Fruit fly (Drosophila melanogaster) whole organism, embryonic: ENCODE results near the gene RpS28a.

ENCODE experiments used
- Atf6 ChIP-seq: fragments of 200-800 bp; sonication (Bioruptor generic); IDR thresholded peaks from 2 replicates; pipeline ENCODE4 v1.3.6; 2022; ENCODE audit warnings: missing biosample characterization, missing genetic modification characterization
- BEAF-32 ChIP-seq: fragments of 200-800 bp; sonication (Bioruptor generic); optimal IDR thresholded peaks from 3 replicates; lab custom pipeline; 2017; ENCODE audit warnings: missing biosample characterization, missing genetic modification characterization, mild to moderate bottlenecking, moderate library complexity, missing genetic modification reagents
- CG12769 ChIP-seq: fragments of 200-800 bp; sonication (Bioruptor generic); optimal IDR thresholded peaks from 2 replicates; lab custom pipeline; 2019; ENCODE audit warnings: missing biosample characterization, mild to moderate bottlenecking, missing genetic modification characterization, moderate library complexity
- CG13424 ChIP-seq: fragments of 200-800 bp; sonication (Bioruptor generic); optimal IDR thresholded peaks from 2 replicates; lab custom pipeline; 2019; ENCODE audit warnings: missing biosample characterization, mild to moderate bottlenecking, missing genetic modification characterization, moderate library complexity
- CG14441 ChIP-seq: fragments of 200-800 bp; sonication (Bioruptor generic); IDR thresholded peaks from 2 replicates; pipeline ENCODE4 v1.3.6; 2022; ENCODE audit warnings: missing biosample characterization, missing genetic modification characterization
- CG15269 ChIP-seq: fragments of 200-800 bp; sonication (Bioruptor generic); optimal IDR thresholded peaks from 2 replicates; lab custom pipeline; 2018; ENCODE audit warnings: missing biosample characterization, mild to moderate bottlenecking, missing genetic modification characterization, moderate library complexity
- CG1602 ChIP-seq: fragments of 200-800 bp; sonication (Bioruptor generic); optimal IDR thresholded peaks from 3 replicates; lab custom pipeline; 2016; ENCODE audit warnings: missing biosample characterization, missing genetic modification characterization
- CG17385 ChIP-seq: fragments of 200-800 bp; sonication (Bioruptor generic); optimal IDR thresholded peaks from 3 replicates; lab custom pipeline; 2018; ENCODE audit warnings: missing biosample characterization, mild to moderate bottlenecking, missing genetic modification characterization
- CG2116 ChIP-seq: fragments of 200-800 bp; sonication (Bioruptor generic); optimal IDR thresholded peaks from 3 replicates; lab custom pipeline; 2018; ENCODE audit warnings: missing biosample characterization, mild to moderate bottlenecking, missing genetic modification characterization
- CG30020 ChIP-seq: fragments of 200-800 bp; optimal IDR thresholded peaks from 2 replicates; lab custom pipeline; 2019; ENCODE audit warnings: missing biosample characterization, mild to moderate bottlenecking, missing genetic modification characterization, moderate library complexity
- CG3065 ChIP-seq: fragments of 200-800 bp; sonication (Bioruptor generic); optimal IDR thresholded peaks from 2 replicates; lab custom pipeline; 2016; ENCODE audit warnings: missing biosample characterization, missing genetic modification characterization
- CG6854 ChIP-seq: fragments of 200-800 bp; sonication (Bioruptor generic); optimal IDR thresholded peaks from 3 replicates; lab custom pipeline; 2017; ENCODE audit warnings: missing biosample characterization, mild to moderate bottlenecking, missing genetic modification characterization
- CG8089 ChIP-seq: fragments of 200-800 bp; sonication (Bioruptor generic); optimal IDR thresholded peaks from 3 replicates; lab custom pipeline; 2016; ENCODE audit warnings: missing biosample characterization, missing genetic modification characterization
- CG8388 ChIP-seq: fragments of 200-800 bp; sonication (Bioruptor generic); optimal IDR thresholded peaks from 2 replicates; lab custom pipeline; 2019; ENCODE audit warnings: missing biosample characterization, mild to moderate bottlenecking, missing genetic modification characterization, moderate library complexity
- CG8944 ChIP-seq: fragments of 200-800 bp; sonication (Bioruptor generic); optimal IDR thresholded peaks from 3 replicates; lab custom pipeline; 2016; ENCODE audit warnings: missing biosample characterization, missing genetic modification characterization
- CG9817 ChIP-seq: fragments of 200-800 bp; sonication (Bioruptor generic); optimal IDR thresholded peaks from 2 replicates; lab custom pipeline; 2018; ENCODE audit warnings: missing biosample characterization, mild to moderate bottlenecking, missing genetic modification characterization, moderate library complexity
- CoRest ChIP-seq: fragments of 200-800 bp; sonication (Bioruptor generic); optimal IDR thresholded peaks from 3 replicates; lab custom pipeline; 2018; ENCODE audit warnings: missing biosample characterization, mild to moderate bottlenecking, missing genetic modification characterization, moderate library complexity
- Dip3 ChIP-seq: fragments of 200-800 bp; sonication (Bioruptor generic); optimal IDR thresholded peaks from 3 replicates; lab custom pipeline; 2016; ENCODE audit warnings: missing biosample characterization, missing genetic modification characterization
- Dp ChIP-seq: fragments of 200-800 bp; sonication (Bioruptor generic); optimal IDR thresholded peaks from 2 replicates; lab custom pipeline; 2018; ENCODE audit warnings: missing biosample characterization, mild to moderate bottlenecking, missing genetic modification characterization, moderate library complexity
- Lim3 ChIP-seq: fragments of 200-800 bp; sonication (Bioruptor generic); IDR thresholded peaks from 2 replicates; pipeline ENCODE4 v1.3.6; 2022; ENCODE audit warnings: missing biosample characterization, missing genetic modification characterization
- MTF-1 ChIP-seq: fragments of 200-800 bp; sonication (Bioruptor generic); optimal IDR thresholded peaks from 2 replicates; lab custom pipeline; 2018; ENCODE audit warnings: missing biosample characterization, mild to moderate bottlenecking, missing genetic modification characterization, borderline replicate concordance
- Meics ChIP-seq: fragments of 200-800 bp; sonication (Bioruptor generic); optimal IDR thresholded peaks from 2 replicates; lab custom pipeline; 2017; ENCODE audit warnings: missing biosample characterization, mild to moderate bottlenecking, missing genetic modification characterization
- NFAT ChIP-seq: fragments of 200-800 bp; sonication (Bioruptor generic); IDR thresholded peaks from 2 replicates; pipeline ENCODE4 v1.3.6; 2022; ENCODE audit warnings: missing biosample characterization, missing genetic modification characterization
- NfI ChIP-seq: fragments of 200-800 bp; sonication (Bioruptor generic); optimal IDR thresholded peaks from 3 replicates; lab custom pipeline; 2018; ENCODE audit warnings: missing biosample characterization, mild to moderate bottlenecking, missing genetic modification characterization, moderate library complexity
- PHDP ChIP-seq: fragments of 200-800 bp; sonication (Bioruptor generic); optimal IDR thresholded peaks from 3 replicates; lab custom pipeline; 2018; ENCODE audit warnings: missing biosample characterization, mild to moderate bottlenecking, missing genetic modification characterization, moderate library complexity
- Pdp1 ChIP-seq, 2 experiments: fragments of 200-800 bp; sonication (Bioruptor generic); optimal IDR thresholded peaks; 3 replicates each; lab custom pipeline; 2016; ENCODE audit warnings: missing biosample characterization in 2 of 2, missing genetic modification characterization in 2 of 2, mild to moderate bottlenecking in 1 of 2, moderate library complexity in 1 of 2
- Sry-β ChIP-seq: fragments of 200-800 bp; sonication (Bioruptor generic); optimal IDR thresholded peaks from 2 replicates; lab custom pipeline; 2018; ENCODE audit warnings: missing biosample characterization, mild to moderate bottlenecking, missing genetic modification characterization, moderate library complexity
- TFAM ChIP-seq: fragments of 200-800 bp; sonication (Bioruptor generic); optimal IDR thresholded peaks from 2 replicates; lab custom pipeline; 2017; ENCODE audit warnings: missing biosample characterization, missing genetic modification characterization, inconsistent platforms
- Xrp1 ChIP-seq: fragments of 200-800 bp; sonication (Bioruptor generic); IDR thresholded peaks from 2 replicates; pipeline ENCODE4 v1.3.6; 2022; ENCODE audit warnings: missing biosample characterization, missing genetic modification characterization
- ase ChIP-seq: fragments of 200-800 bp; sonication (Bioruptor generic); IDR thresholded peaks from 3 replicates; pipeline ENCODE4 v1.3.6; 2022; ENCODE audit warnings: missing biosample characterization, missing genetic modification characterization
- bsh ChIP-seq, 2 experiments: fragments of 200-800 bp; sonication (Bioruptor generic); optimal IDR thresholded peaks; 2 replicates each; lab custom pipeline; 2017 to 2018; ENCODE audit warnings: mild to moderate bottlenecking in 2 of 2, missing biosample characterization in 2 of 2, missing genetic modification characterization in 2 of 2, moderate library complexity in 1 of 2
- chm ChIP-seq: fragments of 200-800 bp; sonication (Bioruptor generic); IDR thresholded peaks from 2 replicates; pipeline ENCODE4 v1.3.6; 2022; ENCODE audit warnings: missing biosample characterization, missing genetic modification characterization
- crp ChIP-seq, 2 experiments: fragments of 200-800 bp; sonication (Bioruptor generic); optimal IDR thresholded peaks; 2 replicates in 1 of 2; 3 replicates in 1 of 2; lab custom pipeline; 2017; ENCODE audit warnings: missing biosample characterization in 2 of 2, missing genetic modification characterization in 2 of 2, mild to moderate bottlenecking in 1 of 2, moderate library complexity in 1 of 2
- dati ChIP-seq: fragments of 200-800 bp; sonication (Bioruptor generic); IDR thresholded peaks from 2 replicates; pipeline ENCODE4 v1.3.6; 2022; ENCODE audit warnings: missing biosample characterization, missing genetic modification characterization
- exex ChIP-seq: fragments of 200-800 bp; sonication (Bioruptor generic); optimal IDR thresholded peaks from 4 replicates; lab custom pipeline; 2018; ENCODE audit warnings: missing biosample characterization, mild to moderate bottlenecking, missing genetic modification characterization, moderate library complexity
- eyg ChIP-seq: fragments of 200-800 bp; sonication (Bioruptor generic); optimal IDR thresholded peaks from 3 replicates; lab custom pipeline; 2016; ENCODE audit warnings: missing biosample characterization, missing genetic modification characterization
- fru ChIP-seq: fragments of >200 bp; optimal IDR thresholded peaks from 2 replicates; lab custom pipeline; 2017
- ken ChIP-seq: fragments of 200-800 bp; sonication (Bioruptor generic); IDR thresholded peaks from 3 replicates; pipeline ENCODE4 v1.3.6; 2022; ENCODE audit warnings: missing biosample characterization, missing genetic modification characterization
- phol ChIP-seq: fragments of 200-800 bp; sonication (Bioruptor generic); optimal IDR thresholded peaks from 3 replicates; lab custom pipeline; 2018; ENCODE audit warnings: missing biosample characterization, mild to moderate bottlenecking, missing genetic modification characterization, moderate library complexity
- prd ChIP-seq, 3 experiments: fragments of >200 bp in 2 of 3; fragments of 200-800 bp in 1 of 3; sonication (Bioruptor generic) in 1 of 3; optimal IDR thresholded peaks in 2 of 3; IDR thresholded peaks in 1 of 3; 2 replicates in 2 of 3; 3 replicates in 1 of 3; pipeline versions ENCODE4 v1.3.6 to Lab custom; 2017 to 2022; ENCODE audit warnings: missing biosample characterization in 1 of 3, missing genetic modification characterization in 1 of 3
- psq ChIP-seq: fragments of 200-800 bp; sonication (Bioruptor generic); optimal IDR thresholded peaks from 2 replicates; lab custom pipeline; 2017; ENCODE audit warnings: missing biosample characterization, missing genetic modification characterization
- pzg ChIP-seq: fragments of 200-800 bp; sonication (Bioruptor generic); optimal IDR thresholded peaks from 3 replicates; lab custom pipeline; 2018; ENCODE audit warnings: missing biosample characterization, mild to moderate bottlenecking, missing genetic modification characterization, moderate library complexity
- sob ChIP-seq: fragments of 200-800 bp; sonication (Bioruptor generic); IDR thresholded peaks from 2 replicates; pipeline ENCODE4 v1.3.6; 2022; ENCODE audit warnings: missing biosample characterization, missing genetic modification characterization
- stc ChIP-seq: fragments of 200-800 bp; sonication (Bioruptor generic); IDR thresholded peaks from 2 replicates; pipeline ENCODE4 v1.3.6; 2022; ENCODE audit warnings: missing biosample characterization, missing genetic modification characterization
- tgo ChIP-seq: fragments of 200-800 bp; sonication (Bioruptor generic); IDR thresholded peaks from 3 replicates; pipeline ENCODE4 v1.3.6; 2022; ENCODE audit warnings: missing biosample characterization, missing genetic modification characterization
- tx ChIP-seq: fragments of 200-800 bp; sonication (Bioruptor generic); optimal IDR thresholded peaks from 2 replicates; lab custom pipeline; 2016; ENCODE audit warnings: missing biosample characterization, missing genetic modification characterization
- vnd ChIP-seq: fragments of 200-800 bp; sonication (Bioruptor generic); IDR thresholded peaks from 3 replicates; pipeline ENCODE4 v1.3.6; 2022; ENCODE audit warnings: missing biosample characterization, missing genetic modification characterization; ENCODE audit not compliant: partially characterized antibody
- wor ChIP-seq: fragments of 200-800 bp; sonication (Bioruptor generic); IDR thresholded peaks from 2 replicates; pipeline ENCODE4 v1.3.6; 2022; ENCODE audit warnings: missing biosample characterization, missing genetic modification characterization
- yki ChIP-seq: fragments of >200 bp; optimal IDR thresholded peaks from 3 replicates; lab custom pipeline; 2018

The RpS28a gene

DNA sequence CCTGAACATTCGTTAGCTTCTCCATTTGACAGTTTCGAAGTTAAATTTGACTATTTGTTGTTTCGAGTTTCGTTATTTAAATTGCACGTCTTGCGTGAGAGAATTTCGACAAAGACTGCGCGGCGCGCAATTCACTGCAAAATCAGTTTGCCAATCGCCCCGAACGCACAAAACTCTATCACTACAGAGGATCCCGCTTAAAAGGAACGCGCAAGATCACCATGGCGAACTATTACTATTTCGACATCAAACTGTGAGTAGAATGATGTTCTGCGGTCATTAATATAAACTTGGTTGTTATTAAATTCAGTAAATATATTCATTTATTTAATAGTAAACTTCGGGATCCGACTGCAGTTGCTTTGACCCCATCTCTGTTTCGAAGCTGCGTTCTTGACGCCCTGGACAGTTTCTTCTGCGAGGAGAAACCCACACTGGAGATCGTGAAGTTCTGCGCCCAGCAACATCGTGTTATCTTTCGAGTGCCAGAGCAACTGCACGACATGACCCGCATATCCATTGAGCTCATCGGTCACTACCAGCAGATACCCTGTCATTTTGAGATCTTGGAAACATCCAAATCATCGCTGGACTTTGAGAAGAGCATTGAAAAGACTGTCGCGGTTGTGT is 33.6 kb upstream of the RpS28a start, which contains the start of the genes Rpp14b and spn-A (continued):
- 0 out of 3 replicates have a peak, but pooled peaks have one; percentile 16 for TF ChIP-seq ase (GFP tag; lab: Robert Waterston, UW)
- TF ChIP-seq yki (lab: Kevin White, UChicago) = peak; percentile 47
- TF ChIP-seq chm = 0 out of 2 replicates have a peak, but pooled peaks have one; percentile 19
- no peak for TF ChIP-seq dati (GFP tag; lab: Robert Waterston, UW)
- TF ChIP-seq Dp (GFP tag; lab: Kevin White, UChicago) = peak; percentile 41
- 0 out of 2 replicates have a peak, but pooled peaks have one; percentile 36 for TF ChIP-seq Xrp1 (GFP tag; lab: Robert Waterston, UW)
- no peak for TF ChIP-seq Dip3 (GFP tag; lab: Kevin White, UChicago)
- peak; percentile 30 for TF ChIP-seq Meics (GFP tag; lab: Kevin White, UChicago)
- TF ChIP-seq NFAT = 0 out of 2 replicates have a peak, but pooled peaks have one; percentile 11
- TF ChIP-seq tgo (GFP tag; lab: Robert Waterston, UW) = peak; percentile 35; the same call in 1 of the 3 replicates
- no peak for TF ChIP-seq prd (optimal IDR thresholded peaks at IDR 0.05; lab: Kevin White, UChicago)
- TF ChIP-seq prd (GFP tag; IDR thresholded peaks at IDR 0.05; lab: Robert Waterston, UW) = peak; percentile 56; the same call in 2 of the 3 replicates
- peak; percentile 35 for TF ChIP-seq CG13424 (tag; lab: Kevin White, UChicago)
- no peak for TF ChIP-seq wor (GFP tag; lab: Robert Waterston, UW)
- TF ChIP-seq BEAF-32 = peak; percentile 33
- peak; percentile 43 for TF ChIP-seq CG12769 (tag; lab: Kevin White, UChicago)
- peak; percentile 46 for TF ChIP-seq pzg (GFP tag; lab: Kevin White, UChicago)
- no peak for TF ChIP-seq psq (GFP tag; lab: Kevin White, UChicago)
- TF ChIP-seq exex (tag; lab: Kevin White, UChicago) = no peak
- no peak for TF ChIP-seq CG30020 (tag; lab: Kevin White, UChicago)
- TF ChIP-seq CG6854 = no peak
- peak; percentile 14 for TF ChIP-seq CoRest (tag; lab: Kevin White, UChicago)
- peak; percentile 41; the same call in 1 of the 2 replicates for TF ChIP-seq CG14441 (GFP tag; lab: Robert Waterston, UW)
- TF ChIP-seq CG9817 (tag; lab: Kevin White, UChicago) = peak; percentile 28
- TF ChIP-seq Pdp1 (GFP tag; optimal IDR thresholded peaks at IDR 0.05; lab: Kevin White, UChicago) = peak in 1 of 2 experiments; percentile 5
- no peak for TF ChIP-seq tx (GFP tag; lab: Kevin White, UChicago)
- 0 out of 2 replicates have a peak, but pooled peaks have one; percentile 24 for TF ChIP-seq stc
- TF ChIP-seq CG8388 (GFP tag; lab: Kevin White, UChicago) = peak; percentile 8
- TF ChIP-seq ken (GFP tag; lab: Robert Waterston, UW) = peak; percentile 29; the same call in 1 of the 3 replicates
- TF ChIP-seq eyg = no peak
- no peak for TF ChIP-seq PHDP
- no peak for TF ChIP-seq Lim3
- TF ChIP-seq CG1602 (GFP tag; lab: Kevin White, UChicago) = peak; percentile 19
- no peak for TF ChIP-seq crp (GFP tag; optimal IDR thresholded peaks at IDR 0.05; lab: Kevin White, UChicago)
- peak; percentile 26; the same call in 1 of the 2 replicates for TF ChIP-seq sob (GFP tag; lab: Robert Waterston, UW)
- peak; percentile 3 for TF ChIP-seq CG17385
- TF ChIP-seq phol (tag; lab: Kevin White, UChicago) = peak; percentile 11

DNA sequence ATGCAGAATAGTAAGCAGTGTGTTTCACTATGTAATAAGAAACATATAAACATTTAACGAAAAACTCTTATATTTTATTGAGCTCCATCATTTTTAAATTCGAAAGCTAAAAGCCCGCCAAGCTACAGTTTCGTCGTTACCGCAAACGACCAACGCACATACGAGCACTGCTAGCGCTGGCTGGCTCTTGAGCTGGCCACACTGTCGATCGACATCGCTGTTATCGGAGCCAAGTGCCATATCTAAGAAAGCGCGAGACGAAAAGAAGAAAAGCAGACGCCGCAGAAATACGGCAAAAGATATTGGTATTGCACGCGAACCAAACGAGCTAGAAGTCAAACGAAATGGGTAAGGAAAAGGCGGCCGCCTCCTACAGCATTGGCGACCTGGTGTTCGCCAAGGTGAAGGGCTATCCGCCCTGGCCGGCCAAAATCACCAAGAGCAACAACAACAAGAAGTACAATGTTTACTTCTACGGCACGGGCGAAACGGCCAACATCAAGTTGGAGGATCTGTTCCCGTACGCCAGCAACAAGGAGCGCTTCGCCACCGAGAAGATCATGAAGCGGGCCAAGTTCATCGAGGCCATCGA is 30.1 kb upstream of the RpS28a start, which contains the start of gene Jasper:
Gene Jasper, plus strand, starts transcription at position 60 of the 592 bp plus-strand sequence.
- TF ChIP-seq TFAM (GFP tag; lab: Kevin White, UChicago) (no peak), bsh (GFP tag; optimal IDR thresholded peaks at IDR 0.05; lab: Kevin White, UChicago) (no peak), NfI (GFP tag; lab: Kevin White, UChicago) (peak; percentile 10), Sry-β (GFP tag; lab: Kevin White, UChicago) (peak; percentile 62), Atf6 (GFP tag; lab: Robert Waterston, UW) (no peak), CG8089 (no peak), CG8944 (GFP tag; lab: Kevin White, UChicago) (no peak), CG2116 (peak; percentile 82), CG3065 (GFP tag; lab: Kevin White, UChicago) (no peak), MTF-1 (GFP tag; lab: Kevin White, UChicago) (no peak), vnd (GFP tag; lab: Robert Waterston, UW) (no peak), fru (no peak), CG15269 (tag; lab: Kevin White, UChicago) (peak; percentile 23)
